Fruit fly (Drosophila melanogaster): Measurements from ENCODE around the gene Gba1b.

Gene Gba1b

DNA sequence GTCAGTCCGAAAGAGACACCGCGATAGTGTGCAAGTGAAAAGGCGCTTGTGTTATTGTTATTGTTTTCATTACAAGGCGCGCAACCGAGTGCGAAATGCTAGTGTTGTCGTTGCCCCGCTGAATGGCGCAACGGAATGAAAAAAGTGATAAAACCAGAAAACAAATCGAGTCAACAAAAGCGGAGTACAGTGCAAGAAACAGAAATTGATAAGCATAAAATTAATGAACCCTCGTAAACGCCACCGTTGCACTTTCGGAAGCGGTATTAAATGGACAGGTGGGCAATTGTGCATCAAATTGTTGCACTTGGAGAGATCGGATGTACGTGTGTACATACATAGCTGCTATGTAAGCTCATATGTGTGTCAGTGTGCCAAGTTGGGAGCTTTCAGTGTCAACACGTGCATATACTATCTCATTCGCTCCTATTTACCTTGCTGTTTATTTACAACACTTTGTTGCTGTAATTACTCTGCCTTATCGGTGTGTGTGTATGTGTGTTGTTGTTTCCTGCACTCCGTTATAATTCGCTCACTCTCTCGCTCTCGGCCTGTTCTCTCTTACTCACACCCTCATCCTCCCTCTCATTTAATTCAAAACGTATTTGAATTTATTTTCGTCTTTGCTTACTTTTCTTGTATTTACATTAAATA lies 18.9 kb downstream of the Gba1b start (continued):
- TF ChIP-seq sima (GFP tag; optimal IDR thresholded peaks at IDR 0.05): no peak
- TF ChIP-seq Hr51 (GFP tag; optimal IDR thresholded peaks at IDR 0.05): no peak
- TF ChIP-seq hth (optimal IDR thresholded peaks at IDR 0.05): no peak
- no peak for TF ChIP-seq luna (GFP tag; optimal IDR thresholded peaks at IDR 0.05)
- TF ChIP-seq CG16815 (GFP tag; optimal IDR thresholded peaks at IDR 0.05): no peak
- peak; percentile 36 for TF ChIP-seq HLHmδ (GFP tag; optimal IDR thresholded peaks at IDR 0.05)
- TF ChIP-seq CG18599 (GFP tag; optimal IDR thresholded peaks at IDR 0.05): no peak
- no peak for TF ChIP-seq CG16863 (GFP tag; optimal IDR thresholded peaks at IDR 0.05)
- 0 out of 2 replicates have a peak, but pooled peaks have one; percentile 8 for TF ChIP-seq ham (GFP tag; IDR thresholded peaks at IDR 0.05)
- TF ChIP-seq tna (GFP tag; IDR thresholded peaks at IDR 0.05; ENCODE audit: partially characterized antibody): no peak
- TF ChIP-seq Blimp-1 (GFP tag; optimal IDR thresholded peaks at IDR 0.05): peak; percentile 75
- no peak for TF ChIP-seq gcm2 (GFP tag; optimal IDR thresholded peaks at IDR 0.05)
- peak; percentile 25 for TF ChIP-seq CG17385 (GFP tag; optimal IDR thresholded peaks at IDR 0.05)
- TF ChIP-seq ci (GFP tag; IDR thresholded peaks at IDR 0.05): peak; percentile 81
- peak; percentile 51 for TF ChIP-seq CG10321 (GFP tag; IDR thresholded peaks at IDR 0.05)
- peak; percentile 22 for TF ChIP-seq CG15479 (GFP tag; optimal IDR thresholded peaks at IDR 0.05)
- TF ChIP-seq Deaf1 (tag; optimal IDR thresholded peaks at IDR 0.05): no peak
- TF ChIP-seq CG7963 (GFP tag; IDR thresholded peaks at IDR 0.05; ENCODE audit: partially characterized antibody): no peak
- TF ChIP-seq zfh1 (GFP tag; IDR thresholded peaks at IDR 0.05): peak; percentile 77
- no peak for TF ChIP-seq CG7372 (GFP tag; IDR thresholded peaks at IDR 0.05)
- TF ChIP-seq HmgZ (tag; optimal IDR thresholded peaks at IDR 0.05): peak; percentile 15
- TF ChIP-seq MTF-1 (GFP tag; optimal IDR thresholded peaks at IDR 0.05; ENCODE audit: borderline replicate concordance): peak; percentile 95
- TF ChIP-seq pfk (GFP tag; optimal IDR thresholded peaks at IDR 0.05): peak; percentile 43
- no peak for TF ChIP-seq H2.0 (GFP tag; IDR thresholded peaks at IDR 0.05)
- peak; percentile 48 for TF ChIP-seq CG2712 (tag; optimal IDR thresholded peaks at IDR 0.05)
- peak; percentile 47 for TF ChIP-seq Mes4 (GFP tag; optimal IDR thresholded peaks at IDR 0.05)
- TF ChIP-seq fu2 (GFP tag; optimal IDR thresholded peaks at IDR 0.05): no peak
- TF ChIP-seq CG8924 (tag; optimal IDR thresholded peaks at IDR 0.05): peak; percentile 39
- TF ChIP-seq CG1233 (GFP tag; optimal IDR thresholded peaks at IDR 0.05): peak; percentile 36
- peak; percentile 64 for TF ChIP-seq Sox100B (GFP tag; optimal IDR thresholded peaks at IDR 0.05)
- peak; percentile 83 for TF ChIP-seq CG4328 (GFP tag; optimal IDR thresholded peaks at IDR 0.05)
- TF ChIP-seq CG6175 (GFP tag; IDR thresholded peaks at IDR 0.05): no peak
- peak; percentile 54 for TF ChIP-seq CG11398 (GFP tag; optimal IDR thresholded peaks at IDR 0.05)
- TF ChIP-seq CG13287 (GFP tag; IDR thresholded peaks at IDR 0.05; ENCODE audit: partially characterized antibody): no peak
- TF ChIP-seq gcm (GFP tag; optimal IDR thresholded peaks at IDR 0.05): peak; percentile 26
- TF ChIP-seq her (GFP tag; optimal IDR thresholded peaks at IDR 0.05): peak; percentile 27
- TF ChIP-seq CG6791 (GFP tag; IDR thresholded peaks at IDR 0.05; ENCODE audit: partially characterized antibody): no peak
- peak; percentile 65 for TF ChIP-seq CG6765 (GFP tag; optimal IDR thresholded peaks at IDR 0.05)
- no peak for TF ChIP-seq lov (optimal IDR thresholded peaks at IDR 0.05)
- no peak; the same call in 2 of the 3 replicates for TF ChIP-seq lov (GFP tag; IDR thresholded peaks at IDR 0.05)
- TF ChIP-seq CG11696 (GFP tag; IDR thresholded peaks at IDR 0.05): peak; percentile 56
- TF ChIP-seq nom (GFP tag; optimal IDR thresholded peaks at IDR 0.05): peak; percentile 54
- TF ChIP-seq CG13123 (GFP tag; optimal IDR thresholded peaks at IDR 0.05): peak; percentile 48
- TF ChIP-seq CG2199 (GFP tag; IDR thresholded peaks at IDR 0.05): 0 out of 3 replicates have a peak, but pooled peaks have one; percentile 42
- peak; percentile 83 for TF ChIP-seq CG2678 (tag; optimal IDR thresholded peaks at IDR 0.05)
- TF ChIP-seq kay (GFP tag; optimal IDR thresholded peaks at IDR 0.05): peak; percentile 41
- TF ChIP-seq onecut (GFP tag; IDR thresholded peaks at IDR 0.05): peak; percentile 75
- peak; percentile 77 for TF ChIP-seq CG1024 (GFP tag; IDR thresholded peaks at IDR 0.05)
- no peak for TF ChIP-seq Dip2 (GFP tag; IDR thresholded peaks at IDR 0.05)
- TF ChIP-seq en (GFP tag; optimal IDR thresholded peaks at IDR 0.05): no peak
